Worm (Caenorhabditis elegans) whole organism, L1 larva: ENCODE data around the gene acr-18.

ENCODE experiments used
- C16A3.4 ChIP-seq: fragments of 150-350 bp; optimal IDR thresholded peaks from 2 replicates; lab custom pipeline; 2014; ENCODE audit warnings: missing biosample characterization, missing genetic modification characterization
- C34B4.2 ChIP-seq: sonication (generic microtip); optimal IDR thresholded peaks from 2 replicates; lab custom pipeline; 2017; ENCODE audit warnings: mild to moderate bottlenecking, missing genetic modification characterization, missing compliant biosample characterization
- aha-1 ChIP-seq: fragments of 150-350 bp; optimal IDR thresholded peaks from 2 replicates; lab custom pipeline; 2014; ENCODE audit warnings: missing biosample characterization, missing genetic modification characterization
- aly-2 ChIP-seq: fragments of 150-350 bp; optimal IDR thresholded peaks from 2 replicates; lab custom pipeline; 2014; ENCODE audit warnings: missing biosample characterization, missing genetic modification characterization
- ama-1 ChIP-seq: fragments of 150-350 bp; optimal IDR thresholded peaks from 2 replicates; lab custom pipeline; 2014
- blmp-1 ChIP-seq: fragments of 150-350 bp; optimal IDR thresholded peaks from 2 replicates; lab custom pipeline; 2014; ENCODE audit warnings: missing biosample characterization, missing genetic modification characterization
- ceh-63 ChIP-seq: fragments of 200-800 bp; sonication (Bioruptor generic); optimal IDR thresholded peaks from 2 replicates; lab custom pipeline; 2018; ENCODE audit warnings: mild to moderate bottlenecking, missing genetic modification characterization, missing compliant biosample characterization
- ceh-82 ChIP-seq, 3 experiments: fragments of 150-350 bp in 1 of 3; sonication (generic microtip) in 2 of 3; optimal IDR thresholded peaks; 2 replicates each; lab custom pipeline; 2014 to 2017; ENCODE audit warnings: missing biosample characterization in 3 of 3, missing genetic modification characterization in 3 of 3
- dsc-1 ChIP-seq: sonication (generic microtip); optimal IDR thresholded peaks from 2 replicates; lab custom pipeline; 2016; ENCODE audit warnings: mild to moderate bottlenecking, missing genetic modification characterization, missing compliant biosample characterization
- efl-1 ChIP-seq, 4 experiments: fragments of 150-350 bp; optimal IDR thresholded peaks in 3 of 4; peaks in 1 of 4; 1 replicate in 1 of 4; 2 replicates in 3 of 4; lab custom pipeline; 2014; ENCODE audit warnings: missing biosample characterization in 2 of 4, missing genetic modification characterization in 2 of 4, missing genetic modification reagents in 2 of 4
- ets-5 ChIP-seq: fragments of 200-800 bp; sonication (Bioruptor generic); IDR thresholded peaks from 2 replicates; pipeline ENCODE4 v1.3.6; 2022; ENCODE audit warnings: missing genetic modification characterization, missing compliant biosample characterization
- fkh-10 ChIP-seq: sonication (generic microtip); optimal IDR thresholded peaks from 2 replicates; lab custom pipeline; 2017; ENCODE audit warnings: missing biosample characterization, missing genetic modification reagents, missing genetic modification characterization
- fkh-4 ChIP-seq: sonication (generic microtip); optimal IDR thresholded peaks from 2 replicates; lab custom pipeline; 2016; ENCODE audit warnings: missing compliant biosample characterization, missing genetic modification characterization, borderline replicate concordance
- fos-1 ChIP-seq: fragments of 150-350 bp; optimal IDR thresholded peaks from 2 replicates; lab custom pipeline; 2014; ENCODE audit warnings: missing biosample characterization, missing genetic modification characterization
- hpl-2 ChIP-seq: fragments of 150-350 bp; optimal IDR thresholded peaks from 2 replicates; lab custom pipeline; 2014; ENCODE audit warnings: missing biosample characterization, missing genetic modification reagents, missing genetic modification characterization
- isw-1 ChIP-seq: fragments of 200-800 bp; sonication (Bioruptor generic); IDR thresholded peaks from 2 replicates; pipeline ENCODE4 v1.3.6; 2022; ENCODE audit warnings: missing genetic modification characterization, missing compliant biosample characterization
- jun-1 ChIP-seq: fragments of 150-350 bp; optimal IDR thresholded peaks from 2 replicates; lab custom pipeline; 2014; ENCODE audit warnings: missing biosample characterization, missing genetic modification reagents, missing genetic modification characterization
- lin-13 ChIP-seq: fragments of 150-350 bp; optimal IDR thresholded peaks from 2 replicates; lab custom pipeline; 2014; ENCODE audit warnings: missing biosample characterization, missing genetic modification reagents, missing genetic modification characterization
- lin-14 ChIP-seq: fragments of 200-800 bp; sonication (Bioruptor generic); optimal IDR thresholded peaks from 2 replicates; lab custom pipeline; 2018; ENCODE audit warnings: mild to moderate bottlenecking, missing genetic modification characterization, moderate library complexity, missing compliant biosample characterization
- lin-35 ChIP-seq, 2 experiments: fragments of 150-350 bp; optimal IDR thresholded peaks; 2 replicates each; lab custom pipeline; 2014; ENCODE audit warnings: missing biosample characterization in 2 of 2, missing genetic modification characterization in 2 of 2, missing genetic modification reagents in 2 of 2
- lin-39 ChIP-seq: fragments of 150-350 bp; optimal IDR thresholded peaks from 2 replicates; lab custom pipeline; 2014; ENCODE audit warnings: missing biosample characterization, missing genetic modification reagents, missing genetic modification characterization
- mef-2 ChIP-seq: fragments of 150-350 bp; optimal IDR thresholded peaks from 2 replicates; lab custom pipeline; 2014; ENCODE audit warnings: missing biosample characterization, missing genetic modification characterization
- nhr-12 ChIP-seq: sonication (generic microtip); optimal IDR thresholded peaks from 2 replicates; lab custom pipeline; 2017; ENCODE audit warnings: missing biosample characterization, missing genetic modification characterization
- nhr-28 ChIP-seq: fragments of 150-350 bp; optimal IDR thresholded peaks from 2 replicates; lab custom pipeline; 2014; ENCODE audit warnings: missing biosample characterization, missing genetic modification characterization
- nhr-76 ChIP-seq: sonication (generic microtip); optimal IDR thresholded peaks from 2 replicates; lab custom pipeline; 2017; ENCODE audit warnings: missing biosample characterization, missing genetic modification characterization
- nhr-84 ChIP-seq: sonication (generic microtip); optimal IDR thresholded peaks from 2 replicates; lab custom pipeline; 2017; ENCODE audit warnings: missing biosample characterization, missing genetic modification characterization
- nhr-90 ChIP-seq: sonication (generic microtip); optimal IDR thresholded peaks from 2 replicates; lab custom pipeline; 2016; ENCODE audit warnings: mild to moderate bottlenecking, missing genetic modification characterization, missing compliant biosample characterization; ENCODE audit not compliant: poor library complexity
- pag-3 ChIP-seq: sonication (generic microtip); optimal IDR thresholded peaks from 2 replicates; lab custom pipeline; 2017; ENCODE audit warnings: missing genetic modification characterization, mild to moderate bottlenecking, missing compliant biosample characterization, antibody characterized with exemption, borderline replicate concordance; ENCODE audit not compliant: insufficient read depth
- skn-1 ChIP-seq: fragments of 150-350 bp; optimal IDR thresholded peaks from 2 replicates; lab custom pipeline; 2014; ENCODE audit warnings: missing biosample characterization, missing genetic modification characterization
- snpc-4 ChIP-seq: fragments of 150-350 bp; optimal IDR thresholded peaks from 2 replicates; lab custom pipeline; 2014; ENCODE audit warnings: missing biosample characterization, missing genetic modification characterization
- sox-4 ChIP-seq: sonication (generic microtip); optimal IDR thresholded peaks from 2 replicates; lab custom pipeline; 2016; ENCODE audit warnings: missing genetic modification characterization, missing compliant biosample characterization
- sptf-1 ChIP-seq: fragments of 150-350 bp; optimal IDR thresholded peaks from 2 replicates; lab custom pipeline; 2014; ENCODE audit warnings: missing biosample characterization, missing genetic modification characterization
- sup-37 ChIP-seq: fragments of 200-800 bp; sonication (Bioruptor generic); optimal IDR thresholded peaks from 2 replicates; lab custom pipeline; 2018; ENCODE audit warnings: mild to moderate bottlenecking, missing genetic modification characterization, missing compliant biosample characterization
- swsn-7 ChIP-seq: sonication (generic microtip); optimal IDR thresholded peaks from 2 replicates; lab custom pipeline; 2016; ENCODE audit warnings: missing genetic modification characterization, missing compliant biosample characterization
- tlp-1 ChIP-seq: fragments of 150-350 bp; optimal IDR thresholded peaks from 2 replicates; lab custom pipeline; 2014; ENCODE audit warnings: missing biosample characterization, missing genetic modification characterization
- unc-62 ChIP-seq: fragments of 150-350 bp; optimal IDR thresholded peaks from 2 replicates; lab custom pipeline; 2014; ENCODE audit warnings: missing biosample characterization, missing genetic modification reagents, missing genetic modification characterization
- xbp-1 ChIP-seq: sonication (generic microtip); optimal IDR thresholded peaks from 2 replicates; lab custom pipeline; 2016; ENCODE audit warnings: missing genetic modification characterization, missing compliant biosample characterization

Gene acr-18

ce11 chrV:15550408-15550807 lies 8.5 kb downstream of the acr-18 start:
- TF ChIP-seq tlp-1 (tag; lab: Kevin White, UChicago) (no peak), hpl-2 (GFP tag; lab: Kevin White, UChicago) (no peak), nhr-28 (tag; lab: Kevin White, UChicago) (no peak), nhr-84 (tag; lab: Kevin White, UChicago) (no peak), isw-1 (GFP tag; lab: Robert Waterston, UW) (no peak), fkh-10 (GFP tag; lab: Kevin White, UChicago) (no peak), dsc-1 (tag; lab: Kevin White, UChicago) (no peak), fos-1 (tag; lab: Kevin White, UChicago) (no peak), swsn-7 (tag; lab: Kevin White, UChicago) (no peak), snpc-4 (tag; lab: Kevin White, UChicago) (no peak), C34B4.2 (tag; lab: Kevin White, UChicago) (no peak)

- no peak for TF ChIP-seq efl-1 (optimal IDR thresholded peaks at IDR 0.05; lab: Kevin White, UChicago)
- peak in 1 of 2 experiments; percentile 88 for TF ChIP-seq efl-1 (GFP tag; optimal IDR thresholded peaks at IDR 0.05 in 1 of 2; lab: Kevin White, UChicago)
- TF ChIP-seq nhr-90 (tag; lab: Kevin White, UChicago), result peak; percentile 15
- peak in 1 of 2 experiments; percentile 17 for TF ChIP-seq lin-35 (GFP tag; optimal IDR thresholded peaks at IDR 0.05; lab: Kevin White, UChicago)
- TF ChIP-seq sox-4 (tag; lab: Kevin White, UChicago), result no peak
- no peak for TF ChIP-seq skn-1 (tag; lab: Kevin White, UChicago)
Observed at ce11 chrV:15547727-15548126, 11.2 kb downstream of the acr-18 start.

ce11 chrV:15544898-15545297 lies 14.0 kb downstream of the acr-18 start, which contains the start of gene glb-14:
Gene glb-14, minus strand, starts transcription at chrV:15544994.
- TF ChIP-seq lin-35 (GFP tag; optimal IDR thresholded peaks at IDR 0.05; lab: Kevin White, UChicago) (no peak), jun-1 (tag; lab: Kevin White, UChicago) (no peak), aha-1 (tag; lab: Kevin White, UChicago) (no peak), aly-2 (tag; lab: Kevin White, UChicago) (no peak), xbp-1 (tag; lab: Kevin White, UChicago) (no peak), ets-5 (GFP tag; lab: Robert Waterston, UW) (no peak), ceh-63 (GFP tag; lab: Kevin White, UChicago) (no peak), hpl-2 (GFP tag; lab: Kevin White, UChicago) (no peak), ceh-82 (tag; optimal IDR thresholded peaks at IDR 0.05; lab: Kevin White, UChicago) (no peak), tlp-1 (tag; lab: Kevin White, UChicago) (no peak), lin-13 (GFP tag; lab: Kevin White, UChicago) (no peak), sptf-1 (tag; lab: Kevin White, UChicago) (no peak), efl-1 (optimal IDR thresholded peaks at IDR 0.05; lab: Kevin White, UChicago) (no peak), efl-1 (GFP tag; optimal IDR thresholded peaks at IDR 0.05 in 1 of 2; lab: Kevin White, UChicago) (no peak), ama-1 (no peak), fkh-4 (tag; lab: Kevin White, UChicago) (no peak), lin-14 (GFP tag; lab: Kevin White, UChicago) (no peak)

- TF ChIP-seq nhr-84 (tag; lab: Kevin White, UChicago) (no peak), sup-37 (no peak), lin-14 (GFP tag; lab: Kevin White, UChicago) (no peak), mef-2 (tag; lab: Kevin White, UChicago) (no peak), pag-3 (tag; lab: Kevin White, UChicago) (no peak), aha-1 (tag; lab: Kevin White, UChicago) (no peak), lin-39 (tag; lab: Kevin White, UChicago) (no peak)
Observed at ce11 chrV:15543252-15543651, 15.7 kb downstream of the acr-18 start.

ce11 chrV:15537923-15538322 lies 21.0 kb downstream of the acr-18 start, which contains the start of gene prde-1:
Gene prde-1, plus strand, starts transcription at chrV:15538244.
- TF ChIP-seq nhr-12 (no peak), sup-37 (no peak), blmp-1 (tag; lab: Kevin White, UChicago) (no peak), snpc-4 (tag; lab: Kevin White, UChicago) (no peak), C16A3.4 (tag; lab: Kevin White, UChicago) (no peak), nhr-76 (no peak), unc-62 (GFP tag; lab: Kevin White, UChicago) (no peak), aly-2 (tag; lab: Kevin White, UChicago) (no peak), lin-35 (GFP tag; optimal IDR thresholded peaks at IDR 0.05; lab: Kevin White, UChicago) (no peak)
- TF ChIP-seq, all 84 proteins: peak for 0
